Fruit fly (Drosophila melanogaster) whole organism, embryonic: ENCODE data around the gene CG13476.

ENCODE experiments used
- Ada2b ChIP-seq: fragments of 200-800 bp; sonication (Bioruptor generic); IDR thresholded peaks from 2 replicates; pipeline ENCODE4 v1.3.6; 2022; ENCODE audit warnings: missing biosample characterization, missing genetic modification characterization
- Adf1 ChIP-seq: fragments of 200-800 bp; sonication (Bioruptor generic); IDR thresholded peaks from 2 replicates; pipeline ENCODE4 v1.3.6; 2022; ENCODE audit warnings: missing biosample characterization, missing genetic modification characterization
- Atf-2 ChIP-seq: fragments of 200-800 bp; sonication (Bioruptor generic); optimal IDR thresholded peaks from 2 replicates; lab custom pipeline; 2016; ENCODE audit warnings: missing biosample characterization, missing genetic modification characterization
- Atf3 ChIP-seq: fragments of 200-800 bp; sonication (Bioruptor generic); optimal IDR thresholded peaks from 3 replicates; lab custom pipeline; 2016; ENCODE audit warnings: missing biosample characterization, missing genetic modification characterization
- Atf6 ChIP-seq: fragments of 200-800 bp; sonication (Bioruptor generic); IDR thresholded peaks from 2 replicates; pipeline ENCODE4 v1.3.6; 2022; ENCODE audit warnings: missing biosample characterization, missing genetic modification characterization
- Awh ChIP-seq: fragments of 200-800 bp; sonication (Bioruptor generic); IDR thresholded peaks from 2 replicates; pipeline ENCODE4, ENCODE4 v1.3.6; 2022; ENCODE audit warnings: missing biosample characterization, missing genetic modification characterization
- B-H1 ChIP-seq: fragments of 200-800 bp; sonication (Bioruptor generic); IDR thresholded peaks from 3 replicates; pipeline ENCODE4 v1.3.6; 2022; ENCODE audit warnings: missing biosample characterization, missing genetic modification characterization
- Blimp-1 ChIP-seq: fragments of 200-800 bp; sonication (Bioruptor generic); optimal IDR thresholded peaks from 3 replicates; lab custom pipeline; 2018; ENCODE audit warnings: missing biosample characterization, missing genetic modification characterization, mild to moderate bottlenecking, moderate library complexity, missing genetic modification reagents
- Bteb2 ChIP-seq: fragments of 200-800 bp; sonication (Bioruptor generic); optimal IDR thresholded peaks from 2 replicates; lab custom pipeline; 2016; ENCODE audit warnings: missing biosample characterization, missing genetic modification characterization
- CG11696 ChIP-seq: fragments of 200-800 bp; sonication (Bioruptor generic); IDR thresholded peaks from 2 replicates; pipeline ENCODE4 v1.3.6; 2022; ENCODE audit warnings: missing biosample characterization, missing genetic modification characterization
- CG12155 ChIP-seq: fragments of 200-800 bp; sonication (Bioruptor generic); optimal IDR thresholded peaks from 3 replicates; lab custom pipeline; 2016; ENCODE audit warnings: missing biosample characterization, missing genetic modification characterization
- CG12219 ChIP-seq: fragments of 200-800 bp; sonication (Bioruptor generic); optimal IDR thresholded peaks from 3 replicates; lab custom pipeline; 2018; ENCODE audit warnings: missing biosample characterization, mild to moderate bottlenecking, missing genetic modification characterization
- CG12236 ChIP-seq: fragments of 200-800 bp; sonication (Bioruptor generic); optimal IDR thresholded peaks from 2 replicates; lab custom pipeline; 2016; ENCODE audit warnings: missing biosample characterization, missing genetic modification characterization
- CG14441 ChIP-seq: fragments of 200-800 bp; sonication (Bioruptor generic); IDR thresholded peaks from 2 replicates; pipeline ENCODE4 v1.3.6; 2022; ENCODE audit warnings: missing biosample characterization, missing genetic modification characterization
- CG17328 ChIP-seq: fragments of 200-800 bp; sonication (Bioruptor generic); IDR thresholded peaks from 2 replicates; pipeline ENCODE4 v1.3.6; 2022; ENCODE audit warnings: missing biosample characterization, missing genetic modification characterization
- CG17829 ChIP-seq: fragments of 200-800 bp; optimal IDR thresholded peaks from 2 replicates; lab custom pipeline; 2019; ENCODE audit warnings: missing biosample characterization, mild to moderate bottlenecking, missing genetic modification characterization, moderate library complexity
- CG34224 ChIP-seq: fragments of 200-800 bp; sonication (Bioruptor generic); IDR thresholded peaks from 3 replicates; pipeline ENCODE4 v1.3.6; 2022; ENCODE audit warnings: missing biosample characterization, missing genetic modification characterization; ENCODE audit not compliant: partially characterized antibody
- CG34422 ChIP-seq: fragments of 200-800 bp; sonication (Bioruptor generic); IDR thresholded peaks from 3 replicates; pipeline ENCODE4 v1.3.6; 2022; ENCODE audit warnings: missing biosample characterization, missing genetic modification characterization
- CG6689 ChIP-seq: fragments of 200-800 bp; sonication (Bioruptor generic); IDR thresholded peaks from 2 replicates; pipeline ENCODE4 v1.3.6; 2022; ENCODE audit warnings: missing biosample characterization, missing genetic modification characterization
- CG7745 ChIP-seq: fragments of 200-800 bp; sonication (Bioruptor generic); optimal IDR thresholded peaks from 2 replicates; lab custom pipeline; 2018; ENCODE audit warnings: missing biosample characterization, mild to moderate bottlenecking, missing genetic modification characterization, moderate library complexity
- D19A ChIP-seq: fragments of 200-800 bp; optimal IDR thresholded peaks from 3 replicates; lab custom pipeline; 2019; ENCODE audit warnings: missing biosample characterization, mild to moderate bottlenecking, missing genetic modification characterization, moderate library complexity
- Doc2 ChIP-seq: fragments of 200-800 bp; sonication (Bioruptor generic); IDR thresholded peaks from 2 replicates; pipeline ENCODE4 v1.3.6; 2022; ENCODE audit warnings: missing biosample characterization, missing genetic modification characterization
- GATAe ChIP-seq: fragments of 200-800 bp; sonication (Bioruptor generic); conservative IDR thresholded peaks from 2 replicates; pipeline ENCODE4 v1.3.6; 2022; ENCODE audit warnings: missing biosample characterization, missing genetic modification characterization
- HmgD ChIP-seq: fragments of 200-800 bp; sonication (Bioruptor generic); optimal IDR thresholded peaks from 3 replicates; lab custom pipeline; 2016; ENCODE audit warnings: missing biosample characterization, missing genetic modification characterization
- Jarid2 ChIP-seq: fragments of 200-800 bp; sonication (Bioruptor generic); optimal IDR thresholded peaks from 3 replicates; lab custom pipeline; 2017; ENCODE audit warnings: mild to moderate bottlenecking, missing biosample characterization, missing genetic modification reagents, missing genetic modification characterization
- Mrtf ChIP-seq: fragments of 200-800 bp; sonication (Bioruptor generic); IDR thresholded peaks from 3 replicates; pipeline ENCODE4 v1.3.6; 2022; ENCODE audit warnings: missing biosample characterization, missing genetic modification characterization
- abd-A ChIP-seq: fragments of 200-800 bp; sonication (Bioruptor generic); optimal IDR thresholded peaks from 3 replicates; lab custom pipeline; 2019; ENCODE audit warnings: missing biosample characterization, mild to moderate bottlenecking, missing genetic modification characterization, moderate library complexity
- al ChIP-seq: fragments of 200-800 bp; sonication (Bioruptor generic); IDR thresholded peaks from 2 replicates; pipeline ENCODE4 v1.3.6; 2022; ENCODE audit warnings: missing biosample characterization, missing genetic modification characterization
- cad ChIP-seq: fragments of >200 bp; optimal IDR thresholded peaks from 2 replicates; lab custom pipeline; 2017; ENCODE audit warnings: missing biosample characterization, missing genetic modification characterization
- chn ChIP-seq: fragments of 200-800 bp; sonication (Bioruptor generic); optimal IDR thresholded peaks from 2 replicates; lab custom pipeline; 2016; ENCODE audit warnings: missing biosample characterization, missing genetic modification characterization
- dmrt99B ChIP-seq: fragments of 200-800 bp; sonication (Bioruptor generic); optimal IDR thresholded peaks from 2 replicates; lab custom pipeline; 2018; ENCODE audit warnings: missing biosample characterization, mild to moderate bottlenecking, missing genetic modification characterization, moderate library complexity
- exex ChIP-seq: fragments of 200-800 bp; sonication (Bioruptor generic); optimal IDR thresholded peaks from 4 replicates; lab custom pipeline; 2018; ENCODE audit warnings: missing biosample characterization, mild to moderate bottlenecking, missing genetic modification characterization, moderate library complexity
- fd3F ChIP-seq: fragments of 200-800 bp; sonication (Bioruptor generic); optimal IDR thresholded peaks from 2 replicates; lab custom pipeline; 2018; ENCODE audit warnings: missing biosample characterization, mild to moderate bottlenecking, missing genetic modification characterization, moderate library complexity
- fru ChIP-seq: fragments of >200 bp; optimal IDR thresholded peaks from 2 replicates; lab custom pipeline; 2017
- gcm ChIP-seq: fragments of 200-800 bp; sonication (Bioruptor generic); optimal IDR thresholded peaks from 2 replicates; lab custom pipeline; 2019; ENCODE audit warnings: missing biosample characterization, mild to moderate bottlenecking, missing genetic modification characterization, moderate library complexity
- gcm2 ChIP-seq: fragments of 200-800 bp; sonication (Bioruptor generic); optimal IDR thresholded peaks from 2 replicates; lab custom pipeline; 2016; ENCODE audit warnings: missing biosample characterization, missing genetic modification characterization
- grn ChIP-seq: fragments of 200-800 bp; sonication (Bioruptor generic); optimal IDR thresholded peaks from 3 replicates; lab custom pipeline; 2017; ENCODE audit warnings: missing biosample characterization, missing genetic modification characterization
- hth ChIP-seq: fragments of >200 bp; optimal IDR thresholded peaks from 2 replicates; lab custom pipeline; 2017; ENCODE audit warnings: inconsistent platforms
- jumu ChIP-seq: fragments of 200-800 bp; sonication (Bioruptor generic); optimal IDR thresholded peaks from 3 replicates; lab custom pipeline; 2016; ENCODE audit warnings: missing biosample characterization, missing genetic modification characterization
- kah ChIP-seq: fragments of 200-800 bp; sonication (Bioruptor generic); optimal IDR thresholded peaks from 2 replicates; lab custom pipeline; 2018; ENCODE audit warnings: missing biosample characterization, mild to moderate bottlenecking, missing genetic modification characterization
- lov ChIP-seq, 2 experiments: fragments of 200-800 bp in 1 of 2; fragments of >200 bp in 1 of 2; sonication (Bioruptor generic) in 1 of 2; IDR thresholded peaks in 1 of 2; optimal IDR thresholded peaks in 1 of 2; 2 replicates in 1 of 2; 3 replicates in 1 of 2; pipeline versions ENCODE4 v1.3.6 to Lab custom; 2017 to 2022; ENCODE audit warnings: missing biosample characterization in 1 of 2, missing genetic modification characterization in 1 of 2
- nom ChIP-seq: fragments of 200-800 bp; sonication (Bioruptor generic); optimal IDR thresholded peaks from 2 replicates; lab custom pipeline; 2017; ENCODE audit warnings: missing biosample characterization, missing genetic modification characterization, mild to moderate bottlenecking, moderate library complexity, missing genetic modification reagents
- odd ChIP-seq: fragments of 200-800 bp; sonication (Bioruptor generic); optimal IDR thresholded peaks from 2 replicates; lab custom pipeline; 2017; ENCODE audit warnings: missing biosample characterization, mild to moderate bottlenecking, missing genetic modification characterization
- pan ChIP-seq, 4 experiments: fragments of >200 bp in 3 of 4; fragments of 200-800 bp in 1 of 4; sonication (Bioruptor generic) in 1 of 4; optimal IDR thresholded peaks in 3 of 4; IDR thresholded peaks in 1 of 4; 2 replicates each; pipeline versions ENCODE4 v1.3.6 to Lab custom; 2017 to 2022; ENCODE audit warnings: missing biosample characterization in 2 of 4, missing genetic modification characterization in 2 of 4, mixed read lengths in 1 of 4
- pho ChIP-seq: fragments of 200-800 bp; sonication (Bioruptor generic); optimal IDR thresholded peaks from 2 replicates; lab custom pipeline; 2016; ENCODE audit warnings: missing biosample characterization, missing genetic modification characterization
- pita ChIP-seq: fragments of 200-800 bp; sonication (Bioruptor generic); optimal IDR thresholded peaks from 2 replicates; lab custom pipeline; 2017; ENCODE audit warnings: missing biosample characterization, mild to moderate bottlenecking, missing genetic modification characterization
- psq ChIP-seq: fragments of 200-800 bp; sonication (Bioruptor generic); optimal IDR thresholded peaks from 2 replicates; lab custom pipeline; 2017; ENCODE audit warnings: missing biosample characterization, missing genetic modification characterization
- shn ChIP-seq: fragments of 200-800 bp; sonication (Bioruptor generic); optimal IDR thresholded peaks from 3 replicates; lab custom pipeline; 2016; ENCODE audit warnings: missing biosample characterization, missing genetic modification characterization
- stwl ChIP-seq: fragments of 200-800 bp; sonication (Bioruptor generic); optimal IDR thresholded peaks from 3 replicates; lab custom pipeline; 2018; ENCODE audit warnings: missing biosample characterization, mild to moderate bottlenecking, missing genetic modification characterization, moderate library complexity
- ttk ChIP-seq: fragments of 200-800 bp; sonication (Bioruptor generic); IDR thresholded peaks from 2 replicates; pipeline ENCODE4 v2.1.2; 2022; ENCODE audit warnings: missing biosample characterization, missing genetic modification characterization
- tx ChIP-seq: fragments of 200-800 bp; sonication (Bioruptor generic); optimal IDR thresholded peaks from 2 replicates; lab custom pipeline; 2016; ENCODE audit warnings: missing biosample characterization, missing genetic modification characterization

The CG13476 gene

DNA sequence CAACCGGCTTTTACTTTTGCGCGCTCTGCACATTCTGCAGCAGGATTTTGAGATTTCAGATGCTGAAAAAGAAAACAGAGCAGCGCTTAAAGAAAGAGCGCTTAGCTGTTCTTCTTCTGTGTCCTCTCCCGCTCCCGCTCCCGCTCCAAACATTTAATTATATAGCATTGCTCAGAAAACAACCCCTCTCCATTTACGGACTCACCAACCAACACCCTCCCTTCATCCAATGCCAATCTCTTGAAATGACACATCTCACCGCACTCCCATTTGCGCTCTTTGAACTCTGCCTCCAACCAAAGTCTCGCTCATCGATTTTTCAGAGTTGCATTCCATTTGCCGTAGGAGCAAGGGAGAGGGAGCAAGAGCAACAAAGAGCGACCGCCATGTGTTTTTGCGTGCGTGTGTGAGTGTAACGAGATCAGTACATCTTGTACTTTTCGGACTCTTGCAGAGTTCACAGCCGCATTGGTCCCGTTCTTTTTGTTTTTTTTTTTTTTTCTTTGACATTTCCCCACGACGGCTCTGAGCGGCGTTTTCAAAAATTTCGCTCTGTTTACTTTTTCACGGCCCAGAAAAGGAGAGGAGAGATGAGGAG is 49.9 kb downstream of the CG13476 start (continued):
- TF ChIP-seq Adf1 (GFP tag; lab: Robert Waterston, UW) (peak; percentile 59; the same call in 1 of the 2 replicates), D19A (no peak), odd (no peak), Awh (GFP tag; lab: Robert Waterston, UW) (no peak), CG12236 (GFP tag; lab: Kevin White, UChicago) (no peak), hth (no peak), CG6689 (0 out of 2 replicates have a peak, but pooled peaks have one; percentile 12), CG17829 (no peak), Ada2b (GFP tag; lab: Robert Waterston, UW) (no peak), CG7745 (tag; lab: Kevin White, UChicago) (no peak), shn (GFP tag; lab: Kevin White, UChicago) (no peak), CG14441 (GFP tag; lab: Robert Waterston, UW) (no peak), gcm2 (GFP tag; lab: Kevin White, UChicago) (no peak), GATAe (no peak), pita (GFP tag; lab: Kevin White, UChicago) (no peak), CG12219 (no peak), Jarid2 (GFP tag; lab: Kevin White, UChicago) (no peak), HmgD (GFP tag; lab: Kevin White, UChicago) (no peak), CG12155 (GFP tag; lab: Kevin White, UChicago) (no peak), grn (GFP tag; lab: Kevin White, UChicago) (no peak), gcm (no peak), stwl (tag; lab: Kevin White, UChicago) (no peak), B-H1 (GFP tag; lab: Robert Waterston, UW) (no peak), Doc2 (no peak), tx (GFP tag; lab: Kevin White, UChicago) (no peak), fd3F (no peak), pho (GFP tag; lab: Kevin White, UChicago) (no peak), Atf-2 (GFP tag; lab: Kevin White, UChicago) (no peak), Mrtf (no peak), Bteb2 (GFP tag; lab: Kevin White, UChicago) (no peak), cad (GFP tag; lab: Kevin White, UChicago) (no peak), CG34422 (GFP tag; lab: Robert Waterston, UW) (peak; percentile 60; the same call in 1 of the 3 replicates), dmrt99B (tag; lab: Kevin White, UChicago) (no peak), abd-A (tag; lab: Kevin White, UChicago) (no peak), pan (optimal IDR thresholded peaks at IDR 0.05; lab: Kevin White, UChicago) (no peak), pan (GFP tag; optimal IDR thresholded peaks at IDR 0.05 in 1 of 2, IDR thresholded peaks at IDR 0.05 in 1 of 2) (peak in 1 of 2 experiments; percentile 19), Atf3 (GFP tag; lab: Kevin White, UChicago) (no peak), lov (optimal IDR thresholded peaks at IDR 0.05; lab: Kevin White, UChicago) (no peak), lov (GFP tag; IDR thresholded peaks at IDR 0.05; lab: Robert Waterston, UW) (no peak), CG17328 (GFP tag; lab: Robert Waterston, UW) (no peak), CG34224 (GFP tag; lab: Robert Waterston, UW) (0 out of 3 replicates have a peak, but pooled peaks have one; percentile 39), jumu (GFP tag; lab: Kevin White, UChicago) (no peak), Atf6 (no peak), kah (GFP tag; lab: Kevin White, UChicago) (no peak), exex (tag; lab: Kevin White, UChicago) (no peak), ttk (GFP tag; lab: Robert Waterston, UW) (no peak; the same call in 1 of the 2 replicates), al (GFP tag; lab: Robert Waterston, UW) (no peak), fru (lab: Kevin White, UChicago) (no peak), Blimp-1 (GFP tag; lab: Kevin White, UChicago) (no peak), CG11696 (GFP tag; lab: Robert Waterston, UW) (no peak), psq (GFP tag; lab: Kevin White, UChicago) (no peak), nom (GFP tag; lab: Kevin White, UChicago) (peak; percentile 92), chn (GFP tag; lab: Kevin White, UChicago) (peak; percentile 35)
